Fruit fly (Drosophila melanogaster) whole organism, embryonic: ENCODE data around the gene CG4570.
A peak's percentile ranks its signal among the peaks of the same experiment; 100 is the strongest.

Source experiments
- Adf1 ChIP-seq: fragments of 200-800 bp; sonication (Bioruptor generic); IDR thresholded peaks from 2 replicates; pipeline ENCODE4 v1.3.6; 2022; ENCODE audit warnings: missing biosample characterization, missing genetic modification characterization
- Antp ChIP-seq: fragments of 200-800 bp; sonication (Bioruptor generic); optimal IDR thresholded peaks from 3 replicates; lab custom pipeline; 2016; ENCODE audit warnings: missing biosample characterization, missing genetic modification characterization
- CG10462 ChIP-seq: fragments of 200-800 bp; sonication (Bioruptor generic); optimal IDR thresholded peaks from 2 replicates; lab custom pipeline; 2016; ENCODE audit warnings: missing biosample characterization, missing genetic modification characterization
- CG10565 ChIP-seq: fragments of 200-800 bp; sonication (Bioruptor generic); optimal IDR thresholded peaks from 3 replicates; lab custom pipeline; 2016; ENCODE audit warnings: missing biosample characterization, mild to moderate bottlenecking, missing genetic modification characterization
- CG10959 ChIP-seq: fragments of 200-800 bp; sonication (Bioruptor generic); IDR thresholded peaks from 2 replicates; pipeline ENCODE4 v1.3.6; 2022; ENCODE audit warnings: missing biosample characterization, missing genetic modification characterization
- CG11093 ChIP-seq: fragments of 200-800 bp; sonication (Bioruptor generic); IDR thresholded peaks from 3 replicates; pipeline ENCODE4 v1.3.6; 2022; ENCODE audit warnings: missing biosample characterization, missing genetic modification characterization
- CG11504 ChIP-seq: fragments of 200-800 bp; sonication (Bioruptor generic); optimal IDR thresholded peaks from 3 replicates; lab custom pipeline; 2019; ENCODE audit warnings: missing biosample characterization, mild to moderate bottlenecking, missing genetic modification characterization, moderate library complexity
- CG12104 ChIP-seq: fragments of 200-800 bp; sonication (Bioruptor generic); optimal IDR thresholded peaks from 3 replicates; lab custom pipeline; 2016; ENCODE audit warnings: missing biosample characterization, missing genetic modification characterization
- CG16863 ChIP-seq: fragments of 200-800 bp; sonication (Bioruptor generic); optimal IDR thresholded peaks from 3 replicates; lab custom pipeline; 2016; ENCODE audit warnings: missing biosample characterization, missing genetic modification characterization
- CG17361 ChIP-seq: fragments of 200-800 bp; sonication (Bioruptor generic); IDR thresholded peaks from 3 replicates; pipeline ENCODE4 v1.3.6; 2022; ENCODE audit warnings: missing biosample characterization, missing genetic modification characterization
- CG18619 ChIP-seq: fragments of 200-800 bp; sonication (Bioruptor generic); optimal IDR thresholded peaks from 3 replicates; lab custom pipeline; 2017; ENCODE audit warnings: missing biosample characterization, mild to moderate bottlenecking, missing genetic modification characterization
- CG2120 ChIP-seq: fragments of 200-800 bp; sonication (Bioruptor generic); optimal IDR thresholded peaks from 3 replicates; lab custom pipeline; 2016; ENCODE audit warnings: missing biosample characterization, missing genetic modification characterization
- CG2129 ChIP-seq: fragments of 200-800 bp; sonication (Bioruptor generic); IDR thresholded peaks from 2 replicates; pipeline ENCODE4 v1.3.6; 2022; ENCODE audit warnings: missing biosample characterization, missing genetic modification characterization; ENCODE audit not compliant: partially characterized antibody
- CG6254 ChIP-seq: fragments of 200-800 bp; sonication (Bioruptor generic); optimal IDR thresholded peaks from 3 replicates; lab custom pipeline; 2017; ENCODE audit warnings: mild to moderate bottlenecking, missing biosample characterization, missing genetic modification reagents, missing genetic modification characterization
- CG6272 ChIP-seq: fragments of 200-800 bp; sonication (Bioruptor generic); IDR thresholded peaks from 2 replicates; pipeline ENCODE4 v1.3.6; 2022; ENCODE audit warnings: missing biosample characterization, missing genetic modification characterization
- CG7786 ChIP-seq: fragments of 200-800 bp; sonication (Bioruptor generic); optimal IDR thresholded peaks from 2 replicates; lab custom pipeline; 2016; ENCODE audit warnings: missing biosample characterization, missing genetic modification characterization
- CG8478 ChIP-seq: fragments of >200 bp; optimal IDR thresholded peaks from 2 replicates; lab custom pipeline; 2018
- CG9437 ChIP-seq: fragments of 200-800 bp; sonication (Bioruptor generic); optimal IDR thresholded peaks from 2 replicates; lab custom pipeline; 2018; ENCODE audit warnings: missing biosample characterization, mild to moderate bottlenecking, missing genetic modification characterization
- CG9609 ChIP-seq: fragments of 200-800 bp; sonication (Bioruptor generic); optimal IDR thresholded peaks from 3 replicates; lab custom pipeline; 2016; ENCODE audit warnings: missing biosample characterization, missing genetic modification characterization
- CG9817 ChIP-seq: fragments of 200-800 bp; sonication (Bioruptor generic); optimal IDR thresholded peaks from 2 replicates; lab custom pipeline; 2018; ENCODE audit warnings: missing biosample characterization, mild to moderate bottlenecking, missing genetic modification characterization, moderate library complexity
- E2f1 ChIP-seq: fragments of 200-800 bp; sonication (Bioruptor generic); IDR thresholded peaks from 2 replicates; pipeline ENCODE4 v1.3.6; 2022; ENCODE audit warnings: missing biosample characterization, missing genetic modification characterization
- Elba2 ChIP-seq: fragments of 200-800 bp; sonication (Bioruptor generic); optimal IDR thresholded peaks from 3 replicates; lab custom pipeline; 2016; ENCODE audit warnings: missing biosample characterization, missing genetic modification characterization
- Ets65A ChIP-seq: fragments of 200-800 bp; sonication (Bioruptor generic); peaks from one replicate; lab custom pipeline; 2016; ENCODE audit warnings: missing biosample characterization, missing genetic modification characterization
- Fer2 ChIP-seq: fragments of 200-800 bp; sonication (Bioruptor generic); optimal IDR thresholded peaks from 2 replicates; lab custom pipeline; 2018; ENCODE audit warnings: missing biosample characterization, mild to moderate bottlenecking, missing genetic modification characterization, moderate library complexity
- H15 ChIP-seq: fragments of 200-800 bp; sonication (Bioruptor generic); IDR thresholded peaks from 3 replicates; pipeline ENCODE4 v1.3.6; 2022; ENCODE audit warnings: missing biosample characterization, missing genetic modification characterization
- HLH3B ChIP-seq: fragments of 200-800 bp; sonication (Bioruptor generic); IDR thresholded peaks from 2 replicates; pipeline ENCODE4 v1.3.6; 2022; ENCODE audit warnings: missing biosample characterization, missing genetic modification characterization
- Hmr ChIP-seq: fragments of 200-800 bp; sonication (Bioruptor generic); optimal IDR thresholded peaks from 3 replicates; lab custom pipeline; 2017; ENCODE audit warnings: mild to moderate bottlenecking, missing biosample characterization, missing genetic modification reagents, missing genetic modification characterization
- Hr78 ChIP-seq, 2 experiments: fragments of 200-800 bp in 1 of 2; fragments of >200 bp in 1 of 2; sonication (Bioruptor generic) in 1 of 2; optimal IDR thresholded peaks; 2 replicates each; lab custom pipeline; 2017 to 2019; ENCODE audit warnings: missing biosample characterization in 2 of 2, missing genetic modification characterization in 2 of 2, mild to moderate bottlenecking in 1 of 2, moderate library complexity in 1 of 2
- Hsf ChIP-seq: fragments of 200-800 bp; sonication (Bioruptor generic); optimal IDR thresholded peaks from 3 replicates; lab custom pipeline; 2016; ENCODE audit warnings: missing biosample characterization, missing genetic modification characterization
- Med ChIP-seq: fragments of 200-800 bp; sonication (Bioruptor generic); peaks from one replicate; lab custom pipeline; 2016; ENCODE audit warnings: missing biosample characterization, missing genetic modification characterization, mild to moderate bottlenecking, inconsistent platforms, moderate library complexity
- Meics ChIP-seq: fragments of 200-800 bp; sonication (Bioruptor generic); optimal IDR thresholded peaks from 2 replicates; lab custom pipeline; 2017; ENCODE audit warnings: missing biosample characterization, mild to moderate bottlenecking, missing genetic modification characterization
- Neu2 ChIP-seq: fragments of 200-800 bp; sonication (Bioruptor generic); optimal IDR thresholded peaks from 3 replicates; lab custom pipeline; 2016; ENCODE audit warnings: missing biosample characterization, missing genetic modification characterization, borderline replicate concordance
- Nf-YB ChIP-seq: fragments of 200-800 bp; sonication (Bioruptor generic); optimal IDR thresholded peaks from 3 replicates; lab custom pipeline; 2019; ENCODE audit warnings: missing biosample characterization, mild to moderate bottlenecking, missing genetic modification characterization, moderate library complexity
- Optix ChIP-seq: fragments of 200-800 bp; sonication (Bioruptor generic); IDR thresholded peaks from 3 replicates; pipeline ENCODE4 v1.3.6; 2022; ENCODE audit warnings: missing biosample characterization, missing genetic modification characterization
- Pdp1 ChIP-seq, 2 experiments: fragments of 200-800 bp; sonication (Bioruptor generic); optimal IDR thresholded peaks; 3 replicates each; lab custom pipeline; 2016; ENCODE audit warnings: missing biosample characterization in 2 of 2, missing genetic modification characterization in 2 of 2, mild to moderate bottlenecking in 1 of 2, moderate library complexity in 1 of 2
- Rfx ChIP-seq: fragments of 200-800 bp; sonication (Bioruptor generic); IDR thresholded peaks from 2 replicates; pipeline ENCODE4 v1.3.6; 2022; ENCODE audit warnings: missing biosample characterization, missing genetic modification characterization
- Spps ChIP-seq: fragments of 200-800 bp; sonication (Bioruptor generic); optimal IDR thresholded peaks from 2 replicates; lab custom pipeline; 2018; ENCODE audit warnings: missing biosample characterization, mild to moderate bottlenecking, missing genetic modification characterization
- Trl ChIP-seq, 3 experiments: fragments of >200 bp in 2 of 3; fragments of 200-800 bp in 1 of 3; sonication (Bioruptor generic) in 1 of 3; optimal IDR thresholded peaks; 2 replicates in 1 of 3; 3 replicates in 2 of 3; lab custom pipeline; 2016 to 2017; ENCODE audit warnings: missing biosample characterization in 1 of 3, missing genetic modification characterization in 1 of 3
- br ChIP-seq: fragments of >200 bp; optimal IDR thresholded peaks from 2 replicates; lab custom pipeline; 2017
- en ChIP-seq: fragments of 200-800 bp; sonication (Bioruptor generic); optimal IDR thresholded peaks from 2 replicates; lab custom pipeline; 2016; ENCODE audit warnings: missing biosample characterization, missing genetic modification characterization
- lmd ChIP-seq: fragments of 200-800 bp; sonication (Bioruptor generic); IDR thresholded peaks from 2 replicates; pipeline ENCODE4 v1.3.6; 2022; ENCODE audit warnings: missing biosample characterization, missing genetic modification characterization
- phol ChIP-seq: fragments of 200-800 bp; sonication (Bioruptor generic); optimal IDR thresholded peaks from 3 replicates; lab custom pipeline; 2018; ENCODE audit warnings: missing biosample characterization, mild to moderate bottlenecking, missing genetic modification characterization, moderate library complexity
- ranshi ChIP-seq: fragments of 200-800 bp; sonication (Bioruptor generic); IDR thresholded peaks from 2 replicates; pipeline ENCODE4 v1.3.6; 2022; ENCODE audit warnings: missing biosample characterization, missing genetic modification characterization
- tap ChIP-seq: fragments of 200-800 bp; optimal IDR thresholded peaks from 3 replicates; lab custom pipeline; 2019; ENCODE audit warnings: missing biosample characterization, mild to moderate bottlenecking, missing genetic modification characterization, moderate library complexity
- zfh1 ChIP-seq: fragments of 200-800 bp; sonication (Bioruptor generic); IDR thresholded peaks from 3 replicates; pipeline ENCODE4 v1.3.6; 2022; ENCODE audit warnings: missing biosample characterization, missing genetic modification characterization

CG4570 gene

DNA sequence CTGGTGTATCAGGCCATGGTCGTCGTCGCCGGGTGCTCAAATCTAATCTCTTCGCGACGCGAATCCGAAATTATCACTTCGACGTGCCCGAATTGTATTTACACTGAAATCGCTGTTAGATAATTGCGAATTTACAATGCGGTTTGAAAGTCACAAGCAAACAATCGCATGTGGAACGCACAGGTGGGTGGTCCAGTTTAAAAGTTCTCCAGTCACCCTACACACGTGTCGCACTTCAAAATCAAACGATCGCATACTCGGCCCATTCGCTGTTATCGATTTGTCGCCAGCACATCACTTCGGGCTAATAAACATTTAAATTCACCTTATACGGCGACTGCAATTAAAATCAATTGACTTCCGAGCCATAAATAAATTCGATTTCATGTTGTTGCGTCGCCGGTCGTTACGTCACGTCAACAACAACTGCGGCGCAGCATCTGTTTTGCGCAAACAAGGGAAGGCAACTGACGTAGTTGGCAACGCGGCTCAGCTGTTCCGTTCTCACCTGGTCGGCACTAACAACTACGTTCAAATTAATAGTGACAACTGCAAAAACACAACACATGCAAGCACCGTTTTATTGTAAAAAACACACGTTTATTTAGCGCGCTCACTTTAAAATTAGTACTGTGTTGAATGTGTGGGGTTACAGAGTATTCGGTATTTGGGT is 6.3 kb downstream of the CG4570 start, which contains the start of gene CG6574 (continued):
- TF ChIP-seq CG6254 (peak; percentile 36), Pdp1 (GFP tag; optimal IDR thresholded peaks at IDR 0.05; lab: Kevin White, UChicago) (peak in 1 of 2 experiments; percentile 96), Meics (GFP tag; lab: Kevin White, UChicago) (peak; percentile 23), E2f1 (GFP tag; lab: Robert Waterston, UW) (0 out of 2 replicates have a peak, but pooled peaks have one; percentile 5), CG9437 (GFP tag; lab: Kevin White, UChicago) (peak; percentile 98), Adf1 (peak; percentile 6; the same call in 1 of the 2 replicates), zfh1 (GFP tag; lab: Robert Waterston, UW) (0 out of 3 replicates have a peak, but pooled peaks have one; percentile 18), Med (GFP tag; lab: Kevin White, UChicago) (peak; percentile 78), Hmr (GFP tag; lab: Kevin White, UChicago) (peak; percentile 43), Rfx (GFP tag; lab: Robert Waterston, UW) (no peak), phol (tag; lab: Kevin White, UChicago) (peak; percentile 33), CG8478 (no peak)

- peak; percentile 1 for TF ChIP-seq Meics (GFP tag; lab: Kevin White, UChicago)
- TF ChIP-seq Antp (GFP tag; lab: Kevin White, UChicago), result peak; percentile 6
- peak; percentile 28; the same call in 1 of the 2 replicates for TF ChIP-seq lmd
- peak; percentile 20 for TF ChIP-seq CG9609 (GFP tag; lab: Kevin White, UChicago)
- peak; percentile 3 for TF ChIP-seq CG18619 (GFP tag; lab: Kevin White, UChicago)
- TF ChIP-seq HLH3B (GFP tag; lab: Robert Waterston, UW), result peak; percentile 17; the same call in 1 of the 2 replicates
- no peak for TF ChIP-seq Nf-YB (GFP tag; lab: Kevin White, UChicago)
- 0 out of 3 replicates have a peak, but pooled peaks have one; percentile 32 for TF ChIP-seq Optix (GFP tag; lab: Robert Waterston, UW)
- no peak for TF ChIP-seq br
- TF ChIP-seq Med (GFP tag; lab: Kevin White, UChicago), result peak; percentile 78
- TF ChIP-seq Ets65A (GFP tag; lab: Kevin White, UChicago), result peak; percentile 82
- TF ChIP-seq CG6272 (GFP tag; lab: Robert Waterston, UW), result 0 out of 2 replicates have a peak, but pooled peaks have one; percentile 8
- TF ChIP-seq CG17361, result 0 out of 3 replicates have a peak, but pooled peaks have one; percentile 10
- no peak for TF ChIP-seq CG9817
- TF ChIP-seq ranshi (GFP tag; lab: Robert Waterston, UW), result no peak
- TF ChIP-seq Neu2 (GFP tag; lab: Kevin White, UChicago), result peak; percentile 37
- no peak for TF ChIP-seq Trl (optimal IDR thresholded peaks at IDR 0.05; lab: Kevin White, UChicago)
- peak; percentile 46 for TF ChIP-seq Trl (GFP tag; optimal IDR thresholded peaks at IDR 0.05; lab: Kevin White, UChicago)
- TF ChIP-seq CG16863 (GFP tag; lab: Kevin White, UChicago), result no peak
- TF ChIP-seq CG7786, result peak; percentile 17
Observed at dm6 chr3R:10863446-10863819, 6.8 kb downstream of the CG4570 start.

DNA sequence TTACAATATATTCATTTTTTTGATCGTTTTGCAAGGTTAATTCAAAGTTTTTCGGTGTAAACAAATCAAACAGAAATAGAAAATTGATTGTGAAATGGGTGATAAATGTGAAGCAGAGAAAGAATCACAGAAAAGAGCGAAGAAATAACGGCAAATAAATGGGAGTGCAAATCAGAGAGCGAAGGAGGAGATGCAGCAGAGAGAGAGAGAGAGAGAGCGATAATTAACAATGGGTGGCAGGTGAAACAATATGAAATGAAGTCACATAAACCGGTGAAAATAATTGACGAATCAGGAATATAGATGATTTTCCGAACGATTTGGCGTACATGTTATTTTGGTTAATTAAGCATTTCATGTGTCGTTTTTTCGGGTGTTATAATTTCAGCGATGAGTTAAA is 7.3 kb downstream of the CG4570 start:
- TF ChIP-seq Trl (optimal IDR thresholded peaks at IDR 0.05; lab: Kevin White, UChicago) (peak in 1 of 2 experiments; percentile 59), Trl (GFP tag; optimal IDR thresholded peaks at IDR 0.05; lab: Kevin White, UChicago) (no peak), H15 (GFP tag; lab: Robert Waterston, UW) (no peak), CG2120 (no peak)

DNA sequence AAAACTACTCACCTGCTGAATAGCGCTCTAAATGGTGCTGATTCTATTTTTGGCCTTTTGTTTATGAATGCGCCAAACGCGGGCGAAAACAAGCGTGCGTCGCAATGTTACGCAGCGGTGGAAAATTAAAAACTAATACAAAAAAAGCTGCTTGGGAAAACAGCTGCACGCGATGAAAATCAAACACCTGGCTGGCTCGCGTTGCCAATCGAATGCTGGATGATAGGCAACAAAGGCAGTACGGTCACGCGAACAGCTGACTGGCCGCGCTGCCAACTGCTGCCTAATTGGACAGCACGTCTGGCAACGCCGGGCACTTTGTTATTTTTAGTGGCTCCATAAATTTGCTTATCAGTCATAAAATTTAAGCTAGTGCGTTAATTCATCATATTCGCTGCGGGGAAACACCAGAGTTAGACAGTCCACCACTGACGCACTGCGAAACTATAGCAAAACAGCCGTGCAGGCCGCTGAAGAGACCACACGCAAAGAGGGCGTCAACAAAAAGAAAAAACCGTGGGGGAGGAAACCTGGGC is 11.9 kb downstream of the CG4570 start, which contains the start of the genes SelR and Tsp86D:
Gene SelR, minus strand, starts transcription at position 216 of the 536 bp plus-strand sequence.
Gene Tsp86D, plus strand, starts transcription at position 282 of the 536 bp plus-strand sequence.
- TF ChIP-seq Spps (tag; lab: Kevin White, UChicago), result no peak
- no peak for TF ChIP-seq br
- TF ChIP-seq Elba2 (GFP tag; lab: Kevin White, UChicago), result peak; percentile 68
- TF ChIP-seq CG11093, result no peak
- no peak for TF ChIP-seq CG9609 (GFP tag; lab: Kevin White, UChicago)
- 0 out of 2 replicates have a peak, but pooled peaks have one; percentile 21 for TF ChIP-seq CG2129 (GFP tag; lab: Robert Waterston, UW)
- TF ChIP-seq Fer2 (tag; lab: Kevin White, UChicago), result no peak
- TF ChIP-seq CG10959 (GFP tag; lab: Robert Waterston, UW), result no peak
- TF ChIP-seq en (GFP tag; lab: Kevin White, UChicago), result no peak
- no peak for TF ChIP-seq CG10565 (GFP tag; lab: Kevin White, UChicago)
- TF ChIP-seq Hsf, result no peak
- peak; percentile 52 for TF ChIP-seq tap (tag; lab: Kevin White, UChicago)
- TF ChIP-seq Hr78 (GFP tag; optimal IDR thresholded peaks at IDR 0.05; lab: Kevin White, UChicago), result no peak
- TF ChIP-seq CG11504 (tag; lab: Kevin White, UChicago), result peak; percentile 57
- peak; percentile 48 for TF ChIP-seq CG12104
- no peak for TF ChIP-seq CG10462 (GFP tag; lab: Kevin White, UChicago)
